Fruit fly (Drosophila melanogaster): Measurements from ENCODE around the gene Rbcn-3A.
A peak's percentile ranks its signal among the peaks of the same experiment; 100 is the strongest.

Rbcn-3A gene

dm6 chrX:6225472-6226049 lies 29.7 kb downstream of the Rbcn-3A start, which contains the start of gene dtn (continued):
- TF ChIP-seq CG30020 (tag; optimal IDR thresholded peaks at IDR 0.05) (no peak), CG8478 (optimal IDR thresholded peaks at IDR 0.05) (peak; percentile 92), sr (GFP tag; IDR thresholded peaks at IDR 0.05) (0 out of 3 replicates have a peak, but pooled peaks have one; percentile 8), gt (GFP tag; IDR thresholded peaks at IDR 0.05) (no peak), sim (GFP tag; IDR thresholded peaks at IDR 0.05) (no peak), cad (GFP tag; optimal IDR thresholded peaks at IDR 0.05) (no peak), tll (GFP tag; optimal IDR thresholded peaks at IDR 0.05) (peak in 1 of 2 experiments; percentile 20), Fer3 (tag; optimal IDR thresholded peaks at IDR 0.05) (no peak), pfk (GFP tag; optimal IDR thresholded peaks at IDR 0.05) (no peak), bsh (GFP tag; optimal IDR thresholded peaks at IDR 0.05) (no peak), CG3726 (GFP tag; IDR thresholded peaks at IDR 0.05) (no peak), cg (GFP tag; optimal IDR thresholded peaks at IDR 0.05) (peak; percentile 97), CG13296 (GFP tag; optimal IDR thresholded peaks at IDR 0.05) (no peak), psq (GFP tag; optimal IDR thresholded peaks at IDR 0.05) (no peak), sc (optimal IDR thresholded peaks at IDR 0.05) (no peak), sc (GFP tag; optimal IDR thresholded peaks at IDR 0.05) (no peak), gcm (GFP tag; optimal IDR thresholded peaks at IDR 0.05) (no peak), CG1024 (GFP tag; IDR thresholded peaks at IDR 0.05) (no peak), vnd (GFP tag; IDR thresholded peaks at IDR 0.05; ENCODE audit: partially characterized antibody) (no peak), D19A (tag; optimal IDR thresholded peaks at IDR 0.05) (no peak), z (GFP tag; IDR thresholded peaks at IDR 0.05) (no peak), MESR4 (GFP tag; optimal IDR thresholded peaks at IDR 0.05) (peak; percentile 95), MBD-R2 (GFP tag; IDR thresholded peaks at IDR 0.05) (peak; percentile 54; the same call in 1 of the 2 replicates), CG11456 (GFP tag; IDR thresholded peaks at IDR 0.05) (no peak), CG14050 (GFP tag; IDR thresholded peaks at IDR 0.05) (no peak), nmo (GFP tag; optimal IDR thresholded peaks at IDR 0.05) (no peak), CG17359 (tag; optimal IDR thresholded peaks at IDR 0.05) (no peak), nerfin-2 (GFP tag; IDR thresholded peaks at IDR 0.05; ENCODE audit: partially characterized antibody) (no peak), ci (GFP tag; IDR thresholded peaks at IDR 0.05) (no peak), CG15269 (tag; optimal IDR thresholded peaks at IDR 0.05) (no peak), YL-1 (GFP tag; optimal IDR thresholded peaks at IDR 0.05) (peak; percentile 62), hth (optimal IDR thresholded peaks at IDR 0.05) (no peak), Hr39 (optimal IDR thresholded peaks at IDR 0.05) (no peak), CG4282 (GFP tag; optimal IDR thresholded peaks at IDR 0.05) (no peak), Meics (GFP tag; optimal IDR thresholded peaks at IDR 0.05) (no peak), CG31365 (tag; optimal IDR thresholded peaks at IDR 0.05) (no peak), CG6254 (GFP tag; optimal IDR thresholded peaks at IDR 0.05) (no peak), hbn (GFP tag; IDR thresholded peaks at IDR 0.05; ENCODE audit: partially characterized antibody) (peak; percentile 38; the same call in 1 of the 2 replicates), pzg (GFP tag; optimal IDR thresholded peaks at IDR 0.05) (peak; percentile 72), Chrac-16 (GFP tag; optimal IDR thresholded peaks at IDR 0.05) (no peak), Nf-YB (GFP tag; optimal IDR thresholded peaks at IDR 0.05) (no peak), Bdp1 (GFP tag; optimal IDR thresholded peaks at IDR 0.05) (no peak), Scr (GFP tag; IDR thresholded peaks at IDR 0.05; ENCODE audit: partially characterized antibody) (0 out of 2 replicates have a peak, but pooled peaks have one; percentile 30), peb (GFP tag; IDR thresholded peaks at IDR 0.05) (no peak), twi (tag; optimal IDR thresholded peaks at IDR 0.05) (no peak), CG15073 (GFP tag; optimal IDR thresholded peaks at IDR 0.05) (no peak), lab (GFP tag; optimal IDR thresholded peaks at IDR 0.05) (no peak), Sry-δ (GFP tag; optimal IDR thresholded peaks at IDR 0.05) (peak; percentile 28), Xrp1 (GFP tag; IDR thresholded peaks at IDR 0.05) (no peak), E2f2 (GFP tag; IDR thresholded peaks at IDR 0.05) (peak; percentile 84), btn (GFP tag; optimal IDR thresholded peaks at IDR 0.05) (no peak)
